ENCODE assay signal across 2 worm cellular contexts in genomic region chrIII:7854494-7855184, ce11.
TF ChIP-seq lines count a peak whose summit lies in the region.

rpl-35 (plus strand) TSS chrIII:7855134.

TF ChIP-seq in whole organism, L4 larva, 104 proteins besides CTCF, POLR2A, EP300 and RAD21 (continued from another document):
- TF ChIP-seq lim-7 (GFP tag; IDR thresholded peaks at IDR 0.05; lab: Robert Waterston, UW) (peak; percentile 86), lin-38 (GFP tag; IDR thresholded peaks at IDR 0.05; lab: Robert Waterston, UW) (peak; percentile 98), spr-1 (tag; optimal IDR thresholded peaks at IDR 0.05; lab: Kevin White, UChicago) (peak; percentile 98), mxl-2 (GFP tag; conservative IDR thresholded peaks at IDR 0.05; lab: Robert Waterston, UW) (peak; percentile 89), zip-11 (GFP tag; IDR thresholded peaks at IDR 0.05; lab: Robert Waterston, UW) (peak; percentile 86; the same call in 1 of the 2 replicates), ceh-62 (tag; optimal IDR thresholded peaks at IDR 0.05; lab: Kevin White, UChicago) (no peak), hif-1 (tag; optimal IDR thresholded peaks at IDR 0.05; lab: Kevin White, UChicago) (peak; percentile 92 to 96), ztf-11 (tag; optimal IDR thresholded peaks at IDR 0.05; lab: Kevin White, UChicago) (peak; percentile 73), ceh-28 (tag; optimal IDR thresholded peaks at IDR 0.05; lab: Kevin White, UChicago) (peak; percentile 74), fos-1 (tag; optimal IDR thresholded peaks at IDR 0.05; lab: Kevin White, UChicago) (peak; percentile 88), lir-3 (tag; optimal IDR thresholded peaks at IDR 0.05; lab: Kevin White, UChicago) (peak; percentile 83), F37D6.2 (tag; optimal IDR thresholded peaks at IDR 0.05; lab: Kevin White, UChicago) (peak; percentile 97), ceh-82 (tag; optimal IDR thresholded peaks at IDR 0.05; lab: Kevin White, UChicago) (peak; percentile 56), ces-1 (GFP tag; optimal IDR thresholded peaks at IDR 0.05; lab: Kevin White, UChicago) (peak; percentile 97), set-16 (GFP tag; IDR thresholded peaks at IDR 0.05; lab: Robert Waterston, UW) (no peak; the same call in 1 of the 2 replicates), dmd-8 (GFP tag; IDR thresholded peaks at IDR 0.05; lab: Robert Waterston, UW) (peak; percentile 90), F44E2.7 (GFP tag; IDR thresholded peaks at IDR 0.05; lab: Robert Waterston, UW) (peak; percentile 96), ZK337.2 (GFP tag; IDR thresholded peaks at IDR 0.05; lab: Robert Waterston, UW) (peak; percentile 99), ama-1 (optimal IDR thresholded peaks at IDR 0.05; lab: Kevin White, UChicago) (peak; percentile 93), ceh-20 (GFP tag; IDR thresholded peaks at IDR 0.05; lab: Robert Waterston, UW) (peak; percentile 99), dve-1 (tag; optimal IDR thresholded peaks at IDR 0.05; lab: Kevin White, UChicago; ENCODE audit: insufficient read depth) (peak; percentile 100), saeg-2 (GFP tag; IDR thresholded peaks at IDR 0.05; lab: Robert Waterston, UW) (peak; percentile 97), nhr-76 (tag; optimal IDR thresholded peaks at IDR 0.05; lab: Kevin White, UChicago) (peak; percentile 86), zfp-2 (tag; optimal IDR thresholded peaks at IDR 0.05; lab: Kevin White, UChicago) (peak; percentile 92), nhr-111 (GFP tag; optimal IDR thresholded peaks at IDR 0.05; lab: Kevin White, UChicago) (peak; percentile 96), D1046.2 (GFP tag; IDR thresholded peaks at IDR 0.05; lab: Robert Waterston, UW) (peak; percentile 98), T20F7.1 (GFP tag; optimal IDR thresholded peaks at IDR 0.05; lab: Kevin White, UChicago) (peak; percentile 99), nhr-6 (tag; optimal IDR thresholded peaks at IDR 0.05; lab: Kevin White, UChicago) (peak; percentile 99), F26F4.8 (GFP tag; conservative IDR thresholded peaks at IDR 0.05; lab: Robert Waterston, UW) (no peak), dmd-9 (GFP tag; IDR thresholded peaks at IDR 0.05; lab: Robert Waterston, UW) (peak; percentile 99), mxl-3 (GFP tag; optimal IDR thresholded peaks at IDR 0.05; lab: Kevin White, UChicago) (peak; percentile 98), madf-9 (GFP tag; conservative IDR thresholded peaks at IDR 0.05; lab: Robert Waterston, UW) (peak; percentile 99), tag-97 (GFP tag; IDR thresholded peaks at IDR 0.05; lab: Robert Waterston, UW) (peak; percentile 93; the same call in 1 of the 2 replicates), Y105C5A.15 (GFP tag; IDR thresholded peaks at IDR 0.05; lab: Robert Waterston, UW) (peak; percentile 95), Y5F2A.4 (GFP tag; optimal IDR thresholded peaks at IDR 0.05; lab: Kevin White, UChicago) (peak; percentile 95), spr-3 (GFP tag; optimal IDR thresholded peaks at IDR 0.05; lab: Kevin White, UChicago) (peak; percentile 97), T26A8.4 (GFP tag; IDR thresholded peaks at IDR 0.05; lab: Robert Waterston, UW) (peak; percentile 99), aha-1 (tag; lab: Kevin White, UChicago) (peak; percentile 100), nhr-25 (tag; optimal IDR thresholded peaks at IDR 0.05; lab: Kevin White, UChicago; ENCODE audit: borderline replicate concordance, insufficient read depth) (peak; percentile 98), php-3 (GFP tag; IDR thresholded peaks at IDR 0.05; lab: Robert Waterston, UW) (peak; percentile 99), ztf-7 (tag; optimal IDR thresholded peaks at IDR 0.05; lab: Kevin White, UChicago) (peak; percentile 93), mdt-29 (GFP tag; IDR thresholded peaks at IDR 0.05; lab: Robert Waterston, UW) (peak; percentile 98), vab-7 (GFP tag; IDR thresholded peaks at IDR 0.05; lab: Robert Waterston, UW) (peak; percentile 99), lin-39 (tag; optimal IDR thresholded peaks at IDR 0.05; lab: Kevin White, UChicago) (peak; percentile 92), attf-4 (tag; optimal IDR thresholded peaks at IDR 0.05; lab: Kevin White, UChicago) (peak; percentile 64), duxl-1 (tag; optimal IDR thresholded peaks at IDR 0.05; lab: Kevin White, UChicago; ENCODE audit: poor library complexity) (peak; percentile 98), daf-16 (GFP tag; optimal IDR thresholded peaks at IDR 0.05; lab: Kevin White, UChicago) (peak; percentile 92 to 97), daf-16 (tag; optimal IDR thresholded peaks at IDR 0.05; lab: Kevin White, UChicago) (peak; percentile 92), zip-2 (tag; optimal IDR thresholded peaks at IDR 0.05; lab: Kevin White, UChicago) (peak; percentile 93)

TF ChIP-seq in whole organism, late embryonic, 69 proteins besides CTCF, POLR2A, EP300 and RAD21 (continued from another document):
- TF ChIP-seq dve-1 (tag; optimal IDR thresholded peaks at IDR 0.05; lab: Kevin White, UChicago) (peak; percentile 97), elt-2 (tag; optimal IDR thresholded peaks at IDR 0.05; lab: Kevin White, UChicago) (peak; percentile 96), T23F11.4 (GFP tag; optimal IDR thresholded peaks at IDR 0.05; lab: Kevin White, UChicago) (peak; percentile 82), gmeb-2 (tag; optimal IDR thresholded peaks at IDR 0.05; lab: Kevin White, UChicago) (peak; percentile 78), C38D4.7 (GFP tag; optimal IDR thresholded peaks at IDR 0.05; lab: Kevin White, UChicago) (peak; percentile 38), sox-4 (tag; optimal IDR thresholded peaks at IDR 0.05; lab: Kevin White, UChicago) (peak; percentile 78)
